Fruit fly (Drosophila melanogaster) whole organism: Measurements from ENCODE around the gene Acn.

Source experiments
- CG8478 ChIP-seq: fragments of >200 bp; optimal IDR thresholded peaks from 2 replicates; lab custom pipeline; 2018; ENCODE audit warnings: inconsistent platforms
- Dll ChIP-seq: fragments of >200 bp; optimal IDR thresholded peaks from 2 replicates; lab custom pipeline; 2017
- EcR ChIP-seq, 2 experiments: fragments of >200 bp; optimal IDR thresholded peaks; 2 replicates each; lab custom pipeline; 2017; ENCODE audit warnings: missing biosample characterization in 2 of 2, missing genetic modification characterization in 2 of 2, missing genetic modification reagents in 2 of 2
- pan ChIP-seq: fragments of >200 bp; optimal IDR thresholded peaks from 2 replicates; lab custom pipeline; 2017
- psq ChIP-seq: fragments of >200 bp; optimal IDR thresholded peaks from 2 replicates; lab custom pipeline; 2017
- usp ChIP-seq: fragments of >200 bp; optimal IDR thresholded peaks from 2 replicates; lab custom pipeline; 2017; ENCODE audit warnings: missing biosample characterization, missing genetic modification characterization, mixed read lengths

The Acn gene

DNA sequence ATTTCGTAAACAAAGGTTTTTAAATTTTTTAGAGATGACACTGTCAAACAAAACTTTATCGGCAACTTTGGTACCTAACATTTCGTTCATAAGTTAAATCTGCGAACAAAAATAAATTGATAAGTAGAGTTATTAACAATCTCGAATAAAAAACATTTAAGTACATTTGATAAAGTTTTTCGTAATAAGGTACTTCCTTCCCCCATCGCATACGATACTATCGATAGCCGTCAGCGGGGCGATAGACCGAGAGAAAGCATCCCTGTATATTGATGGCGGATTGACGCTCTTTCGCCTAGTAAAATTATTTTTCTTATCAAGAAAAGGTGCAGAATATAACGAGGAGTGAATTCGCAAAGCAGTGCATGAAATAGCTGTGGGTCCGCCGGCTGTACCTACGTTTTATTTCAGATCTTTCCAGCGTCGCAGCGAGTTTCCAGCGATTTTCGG lies at the start of gene Acn, which contains the start of gene Ttc19:
TSS of gene Acn (plus strand) at position 245 of the 450 bp plus-strand sequence.
TSS of gene Ttc19 (minus strand) at position 38 of the 450 bp plus-strand sequence.
- TF ChIP-seq pan: no peak
- no peak for TF ChIP-seq Dll (lab: Kevin White, UChicago)
- no peak for TF ChIP-seq EcR (GFP tag; optimal IDR thresholded peaks at IDR 0.05; lab: Kevin White, UChicago)
- no peak for TF ChIP-seq CG8478 (lab: Kevin White, UChicago)
- TF ChIP-seq usp (GFP tag; lab: Kevin White, UChicago): no peak
- no peak for TF ChIP-seq psq (lab: Kevin White, UChicago)

DNA sequence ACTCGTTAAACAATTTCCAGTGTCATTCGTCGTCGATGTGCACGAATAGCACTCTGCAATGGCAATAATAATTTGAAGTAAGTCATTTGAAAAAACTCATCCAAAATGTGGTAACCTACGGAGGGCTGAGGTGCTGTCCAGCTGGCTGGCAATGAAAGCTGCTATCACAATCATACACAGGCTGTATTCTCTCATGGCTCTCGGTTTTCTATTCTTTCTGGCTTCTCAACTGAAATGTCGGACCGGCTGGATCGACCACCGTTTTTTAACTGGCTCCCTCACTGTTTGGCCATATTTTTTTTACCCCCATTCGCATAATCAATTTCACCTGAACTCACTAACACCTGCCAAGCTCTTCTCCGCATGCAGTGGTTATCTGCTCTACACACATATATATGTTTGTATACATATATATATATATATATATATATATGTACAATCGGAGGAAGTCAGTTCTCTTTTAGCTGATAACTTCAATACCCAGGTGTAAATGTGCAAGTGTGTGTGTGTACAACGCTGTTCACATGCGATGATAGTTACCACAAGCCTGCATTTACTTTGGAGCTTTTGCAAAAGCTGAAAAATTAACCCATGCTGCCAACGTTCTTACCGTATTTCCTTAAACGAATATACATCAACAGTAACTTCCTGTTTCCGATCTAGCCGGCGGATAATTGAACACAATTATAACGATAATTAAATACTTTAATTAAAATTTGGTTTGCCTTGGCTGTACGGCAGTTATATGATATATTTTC lies 49.3 kb upstream of the Acn start, which contains the start of gene CG10650:
TSS of gene CG10650 (minus strand) at position 275 of the 758 bp plus-strand sequence.
- TF ChIP-seq Dll (lab: Kevin White, UChicago) (no peak), psq (lab: Kevin White, UChicago) (no peak), CG8478 (lab: Kevin White, UChicago) (no peak), pan (no peak), EcR (GFP tag; optimal IDR thresholded peaks at IDR 0.05; lab: Kevin White, UChicago) (no peak), usp (GFP tag; lab: Kevin White, UChicago) (no peak)

DNA sequence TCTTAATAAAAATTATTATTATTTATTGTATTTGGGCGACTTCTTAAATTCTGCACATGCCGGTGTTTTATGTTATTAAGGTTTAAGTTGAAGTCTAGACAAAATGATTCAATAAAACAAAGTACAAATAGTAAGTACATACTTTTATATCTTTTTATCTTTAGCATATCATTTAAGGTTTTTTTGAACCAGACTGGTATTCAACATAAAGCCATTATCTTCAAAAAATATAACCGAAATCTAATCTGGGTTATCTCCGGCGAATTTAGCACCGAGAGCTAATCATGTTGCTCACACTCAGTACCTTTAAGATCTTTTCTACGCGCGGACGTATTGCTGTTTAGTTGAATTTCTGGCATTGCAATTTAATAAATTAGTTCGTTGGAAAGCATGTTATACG lies 48.0 kb upstream of the Acn start, which contains the start of gene CG31792:
TSS of gene CG31792 (plus strand) at position 301 of the 400 bp plus-strand sequence.
- no peak for TF ChIP-seq pan
- TF ChIP-seq usp (GFP tag; lab: Kevin White, UChicago): no peak
- TF ChIP-seq Dll (lab: Kevin White, UChicago): no peak
- TF ChIP-seq CG8478 (lab: Kevin White, UChicago): no peak
- TF ChIP-seq EcR (GFP tag; optimal IDR thresholded peaks at IDR 0.05; lab: Kevin White, UChicago): no peak
- TF ChIP-seq psq (lab: Kevin White, UChicago): no peak

DNA sequence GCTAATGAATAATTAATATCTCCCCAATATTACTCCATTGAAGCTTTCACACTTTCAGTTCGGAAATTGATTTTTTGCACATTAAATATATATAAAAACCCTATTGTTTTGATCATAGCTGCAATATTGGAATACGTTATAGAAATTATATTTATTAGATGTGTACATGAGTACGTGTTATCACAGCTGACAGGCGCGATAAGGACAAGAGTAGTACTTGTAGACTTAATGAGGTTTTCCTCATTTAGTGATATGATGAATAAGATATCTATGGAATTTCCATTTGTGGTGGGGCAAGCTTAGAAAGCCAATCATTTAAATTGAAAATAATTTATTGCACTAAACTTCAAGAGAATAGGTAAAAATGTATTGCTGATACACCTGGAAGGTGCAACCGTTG lies 42.7 kb upstream of the Acn start:
- TF ChIP-seq psq (lab: Kevin White, UChicago): no peak
- TF ChIP-seq Dll (lab: Kevin White, UChicago): no peak
- TF ChIP-seq EcR (GFP tag; optimal IDR thresholded peaks at IDR 0.05; lab: Kevin White, UChicago): no peak
- TF ChIP-seq CG8478 (lab: Kevin White, UChicago): no peak
- TF ChIP-seq usp (GFP tag; lab: Kevin White, UChicago): no peak

DNA sequence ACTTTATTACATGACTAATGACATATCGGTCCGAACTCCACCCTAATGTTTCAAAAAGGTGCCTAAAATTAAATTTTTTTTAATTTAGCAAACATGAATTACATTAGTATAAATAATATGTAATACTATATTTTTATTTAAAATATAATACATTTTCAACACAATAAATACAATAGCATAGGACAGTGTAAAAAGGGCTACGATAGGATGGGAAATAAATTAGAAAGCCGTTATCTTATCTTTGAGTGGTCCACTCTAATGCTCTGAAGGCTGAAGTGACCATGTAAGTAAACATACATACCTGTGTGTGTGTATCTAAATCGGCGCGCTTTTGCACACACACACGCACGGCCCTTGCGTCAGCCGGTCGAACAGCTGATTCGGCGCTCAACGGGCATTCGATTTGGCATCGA lies 42.2 kb upstream of the Acn start, which contains the start of gene CG31793:
TSS of gene CG31793 (plus strand) at position 409 of the 413 bp plus-strand sequence.
- no peak for TF ChIP-seq Dll (lab: Kevin White, UChicago)
- no peak for TF ChIP-seq pan
- no peak for TF ChIP-seq EcR (GFP tag; optimal IDR thresholded peaks at IDR 0.05; lab: Kevin White, UChicago)
- TF ChIP-seq CG8478 (lab: Kevin White, UChicago): no peak
- TF ChIP-seq psq (lab: Kevin White, UChicago): no peak
- TF ChIP-seq usp (GFP tag; lab: Kevin White, UChicago): no peak

DNA sequence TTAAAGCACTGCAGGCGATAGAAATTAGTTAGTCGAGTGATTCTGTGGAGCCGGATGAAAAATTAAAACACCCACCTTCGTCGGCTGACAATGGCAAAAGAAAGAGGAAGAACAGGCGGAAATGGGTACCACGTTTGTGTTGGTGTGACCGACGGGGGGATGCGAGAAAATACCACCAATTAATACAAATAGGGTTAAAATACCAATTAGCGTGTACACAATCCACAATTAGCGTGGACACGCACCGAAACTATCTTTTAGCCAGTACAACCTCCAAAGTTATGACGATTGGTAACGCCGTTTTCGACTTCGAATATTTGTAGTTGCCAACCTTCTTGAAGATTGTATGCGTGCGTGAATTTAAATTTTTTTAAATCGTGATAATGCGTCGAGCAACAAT lies 36.0 kb upstream of the Acn start, which contains the start of gene RpL30:
TSS of gene RpL30 (minus strand) at position 177 of the 400 bp plus-strand sequence.
- TF ChIP-seq EcR (GFP tag; optimal IDR thresholded peaks at IDR 0.05; lab: Kevin White, UChicago) (no peak), CG8478 (lab: Kevin White, UChicago) (no peak), pan (no peak), usp (GFP tag; lab: Kevin White, UChicago) (no peak)

DNA sequence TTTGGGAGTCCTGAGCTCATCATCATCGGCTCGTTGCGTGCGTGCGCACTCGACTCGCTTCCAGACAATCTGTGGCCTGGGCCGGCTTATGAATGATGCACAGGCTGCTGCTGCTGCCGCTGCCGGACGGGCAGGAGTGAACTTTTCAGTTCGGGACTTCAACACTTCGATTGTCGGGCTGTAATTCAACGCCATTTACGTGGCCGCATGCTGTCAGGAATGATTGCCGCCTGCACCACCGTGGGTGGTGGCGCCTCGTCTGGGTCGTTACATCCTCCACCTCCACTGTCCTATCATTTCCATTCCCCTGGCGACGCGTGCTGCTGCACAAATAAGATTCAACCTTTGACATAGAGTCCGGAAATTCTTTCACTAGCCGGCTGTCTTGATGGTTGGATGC lies 35.1 kb upstream of the Acn start:
- TF ChIP-seq usp (GFP tag; lab: Kevin White, UChicago) (no peak), psq (lab: Kevin White, UChicago) (no peak), pan (no peak), CG8478 (lab: Kevin White, UChicago) (no peak), EcR (GFP tag; optimal IDR thresholded peaks at IDR 0.05; lab: Kevin White, UChicago) (no peak), Dll (lab: Kevin White, UChicago) (no peak)

DNA sequence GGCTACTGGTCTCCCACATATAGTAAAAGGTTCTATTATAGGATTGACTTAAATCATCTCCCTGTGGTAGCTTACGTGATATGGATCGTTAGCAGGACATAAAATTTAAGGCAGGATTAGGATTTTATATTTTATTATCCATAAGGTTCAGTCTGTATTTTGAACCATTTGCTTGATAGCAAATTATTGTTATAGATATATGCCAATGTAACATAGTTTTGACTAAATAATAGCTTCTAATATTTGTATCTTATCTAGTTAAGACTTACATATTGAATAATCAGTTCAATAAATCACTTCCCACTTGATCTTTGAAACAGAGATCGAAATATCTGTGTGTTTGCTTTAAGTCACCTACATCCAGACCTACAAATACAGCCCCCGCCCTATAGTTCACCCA lies 34.6 kb upstream of the Acn start, which contains the start of gene robl37BC:
TSS of gene robl37BC (plus strand) at position 301 of the 400 bp plus-strand sequence.
- TF ChIP-seq CG8478 (lab: Kevin White, UChicago): no peak
- no peak for TF ChIP-seq Dll (lab: Kevin White, UChicago)
- no peak for TF ChIP-seq usp (GFP tag; lab: Kevin White, UChicago)
- TF ChIP-seq EcR (GFP tag; optimal IDR thresholded peaks at IDR 0.05; lab: Kevin White, UChicago): no peak
- no peak for TF ChIP-seq pan
- no peak for TF ChIP-seq psq (lab: Kevin White, UChicago)

DNA sequence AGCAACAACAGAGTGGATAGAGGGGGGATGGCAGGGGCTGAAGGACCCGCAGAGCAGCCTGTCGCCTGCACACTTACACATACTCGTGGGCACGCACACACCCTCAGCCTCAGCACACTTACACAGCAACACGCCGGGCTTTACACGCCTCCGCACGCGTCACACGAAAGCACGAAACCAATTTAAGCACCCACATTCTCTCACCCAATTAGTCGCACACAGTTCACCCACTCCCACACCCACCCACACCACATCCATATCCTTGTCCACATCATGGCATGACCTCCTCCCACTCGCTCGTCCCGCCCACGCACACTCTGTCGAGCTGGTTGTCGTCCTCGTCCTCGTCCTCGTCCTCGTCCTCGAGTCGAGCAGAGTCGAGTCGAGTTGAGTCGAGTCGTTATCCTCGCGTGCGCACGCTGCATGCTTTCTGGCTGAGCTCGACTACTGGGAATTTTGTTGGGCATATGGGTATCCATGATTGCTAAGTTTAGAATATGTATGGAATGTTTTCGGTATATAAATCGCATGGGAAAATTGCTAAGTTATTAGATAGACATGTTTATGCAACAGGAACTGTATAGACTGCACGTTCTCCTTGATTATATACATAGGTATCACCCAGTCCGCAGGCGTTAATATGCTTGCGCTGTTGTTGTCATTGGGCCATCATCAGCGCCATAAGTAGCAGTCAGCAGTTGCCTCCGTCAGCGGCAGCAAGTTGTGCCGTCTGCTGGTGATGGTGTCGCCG lies 33.1 kb upstream of the Acn start:
- TF ChIP-seq pan (peak; percentile 62), CG8478 (lab: Kevin White, UChicago) (no peak), Dll (lab: Kevin White, UChicago) (no peak), EcR (GFP tag; optimal IDR thresholded peaks at IDR 0.05; lab: Kevin White, UChicago) (no peak), psq (lab: Kevin White, UChicago) (no peak), usp (GFP tag; lab: Kevin White, UChicago) (no peak)

DNA sequence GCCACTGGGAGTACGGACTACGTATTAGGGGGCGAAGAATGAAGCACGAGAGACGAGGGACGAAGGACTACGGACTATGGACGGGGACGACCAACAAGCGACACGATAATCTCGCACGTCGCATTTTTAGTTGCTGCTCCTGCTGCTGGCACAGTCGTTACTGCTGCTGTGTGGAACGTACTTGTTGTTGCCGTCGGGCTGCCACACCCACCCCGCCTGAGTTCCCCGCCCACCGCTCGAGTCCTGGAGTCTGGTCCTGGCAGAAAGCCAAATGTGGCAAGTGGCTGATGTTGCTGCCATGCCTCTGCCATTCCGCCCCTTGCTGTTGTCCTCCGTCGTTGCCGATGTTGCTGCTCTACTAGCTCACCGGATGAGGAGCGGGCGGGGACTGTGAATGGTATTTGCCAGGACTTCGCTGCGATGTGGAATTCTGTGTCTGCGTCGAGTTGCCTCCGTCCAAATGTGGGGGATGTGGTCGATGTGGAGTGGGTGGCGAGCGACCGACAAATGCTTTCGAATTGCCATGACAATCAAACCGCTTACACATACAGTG lies 32.3 kb upstream of the Acn start:
- TF ChIP-seq CG8478 (lab: Kevin White, UChicago) (no peak), EcR (GFP tag; optimal IDR thresholded peaks at IDR 0.05; lab: Kevin White, UChicago) (no peak), usp (GFP tag; lab: Kevin White, UChicago) (no peak), pan (no peak), psq (lab: Kevin White, UChicago) (no peak), Dll (lab: Kevin White, UChicago) (no peak)
